Fruit fly (Drosophila melanogaster) whole organism, embryonic: ENCODE measurements around the gene stg.

ENCODE experiments used
- CG10462 ChIP-seq: fragments of 200-800 bp; sonication (Bioruptor generic); optimal IDR thresholded peaks from 2 replicates; lab custom pipeline; 2016; ENCODE audit warnings: missing biosample characterization, missing genetic modification characterization
- CG12391 ChIP-seq: fragments of 200-800 bp; sonication (Bioruptor generic); optimal IDR thresholded peaks from 3 replicates; lab custom pipeline; 2018; ENCODE audit warnings: missing biosample characterization, mild to moderate bottlenecking, missing genetic modification characterization, moderate library complexity
- CG3065 ChIP-seq: fragments of 200-800 bp; sonication (Bioruptor generic); optimal IDR thresholded peaks from 2 replicates; lab custom pipeline; 2016; ENCODE audit warnings: missing biosample characterization, missing genetic modification characterization
- NfI ChIP-seq: fragments of 200-800 bp; sonication (Bioruptor generic); optimal IDR thresholded peaks from 3 replicates; lab custom pipeline; 2018; ENCODE audit warnings: missing biosample characterization, mild to moderate bottlenecking, missing genetic modification characterization, moderate library complexity
- pan ChIP-seq, 4 experiments: fragments of >200 bp in 3 of 4; fragments of 200-800 bp in 1 of 4; sonication (Bioruptor generic) in 1 of 4; optimal IDR thresholded peaks in 3 of 4; IDR thresholded peaks in 1 of 4; 2 replicates each; pipeline versions ENCODE4 v1.3.6 to Lab custom; 2017 to 2022; ENCODE audit warnings: missing biosample characterization in 2 of 4, missing genetic modification characterization in 2 of 4, mixed read lengths in 1 of 4
- tin ChIP-seq: fragments of 200-800 bp; sonication (Bioruptor generic); optimal IDR thresholded peaks from 3 replicates; lab custom pipeline; 2016; ENCODE audit warnings: missing biosample characterization, missing genetic modification characterization

- TF ChIP-seq CG12391 (tag; lab: Kevin White, UChicago) (no peak), CG3065 (GFP tag; lab: Kevin White, UChicago) (no peak), CG10462 (GFP tag; lab: Kevin White, UChicago) (no peak), pan (optimal IDR thresholded peaks at IDR 0.05; lab: Kevin White, UChicago) (no peak), pan (GFP tag; optimal IDR thresholded peaks at IDR 0.05 in 1 of 2, IDR thresholded peaks at IDR 0.05 in 1 of 2) (no peak), NfI (no peak), tin (GFP tag; lab: Kevin White, UChicago) (no peak)
These were observed 37.9 kb upstream of the stg start for dm6 chr3R:29293457-29293856.
